Fruit fly (Drosophila melanogaster): Measurements from ENCODE around the gene CG31300.

Gene CG31300

dm6 chr3R:25258628-25259240, 24.7 kb upstream of the CG31300 start, which contains the start of gene CG11857 (continued):
- TF ChIP-seq CG5180 (GFP tag; optimal IDR thresholded peaks at IDR 0.05), result no peak
- peak; percentile 98 for TF ChIP-seq CG8765 (GFP tag; IDR thresholded peaks at IDR 0.05)
- peak; percentile 100 for TF ChIP-seq CG16813 (GFP tag; IDR thresholded peaks at IDR 0.05; ENCODE audit: partially characterized antibody)
- TF ChIP-seq eve (GFP tag; optimal IDR thresholded peaks at IDR 0.05), result peak in 1 of 2 experiments; percentile 54
- TF ChIP-seq pan (optimal IDR thresholded peaks at IDR 0.05), result no peak
- TF ChIP-seq pan (GFP tag; optimal IDR thresholded peaks at IDR 0.05 in 1 of 2, IDR thresholded peaks at IDR 0.05 in 1 of 2), result peak in 1 of 2 experiments; percentile 99
- peak; percentile 99 for TF ChIP-seq CG10959 (GFP tag; IDR thresholded peaks at IDR 0.05)
- peak; percentile 99 for TF ChIP-seq zfh2 (GFP tag; optimal IDR thresholded peaks at IDR 0.05)
- peak; percentile 89 for TF ChIP-seq Adf1 (GFP tag; IDR thresholded peaks at IDR 0.05)
- TF ChIP-seq Eip74EF (GFP tag; optimal IDR thresholded peaks at IDR 0.05), result peak in 1 of 2 experiments; percentile 85
- TF ChIP-seq run (tag; optimal IDR thresholded peaks at IDR 0.05), result peak; percentile 80
- TF ChIP-seq hkb (optimal IDR thresholded peaks at IDR 0.05), result no peak
- peak; percentile 98 for TF ChIP-seq hkb (GFP tag; IDR thresholded peaks at IDR 0.05)
- TF ChIP-seq klu (GFP tag; IDR thresholded peaks at IDR 0.05), result peak; percentile 99
- peak; percentile 98 for TF ChIP-seq CG7839 (tag; optimal IDR thresholded peaks at IDR 0.05)
- TF ChIP-seq sr (GFP tag; IDR thresholded peaks at IDR 0.05), result peak; percentile 87; the same call in 2 of the 3 replicates
- TF ChIP-seq ci (GFP tag; IDR thresholded peaks at IDR 0.05), result peak; percentile 99
- TF ChIP-seq sim (GFP tag; IDR thresholded peaks at IDR 0.05), result peak; percentile 95
- TF ChIP-seq CG6254 (GFP tag; optimal IDR thresholded peaks at IDR 0.05), result peak; percentile 74
- peak; percentile 21 for TF ChIP-seq Kr (GFP tag; optimal IDR thresholded peaks at IDR 0.05)
- peak; percentile 100 for TF ChIP-seq CG13287 (GFP tag; IDR thresholded peaks at IDR 0.05; ENCODE audit: partially characterized antibody)
- peak; percentile 97 for TF ChIP-seq PHDP (tag; optimal IDR thresholded peaks at IDR 0.05)
- peak; percentile 89 for TF ChIP-seq exex (tag; optimal IDR thresholded peaks at IDR 0.05)
- TF ChIP-seq HmgZ (tag; optimal IDR thresholded peaks at IDR 0.05), result peak; percentile 99
- peak; percentile 97 to 98 for TF ChIP-seq chif (GFP tag; optimal IDR thresholded peaks at IDR 0.05)
- TF ChIP-seq ham (GFP tag; IDR thresholded peaks at IDR 0.05), result peak; percentile 96
- peak; percentile 98 for TF ChIP-seq CG7786 (GFP tag; optimal IDR thresholded peaks at IDR 0.05)
- TF ChIP-seq CG17385 (GFP tag; optimal IDR thresholded peaks at IDR 0.05), result peak; percentile 94
- no peak for TF ChIP-seq Hr78 (GFP tag; optimal IDR thresholded peaks at IDR 0.05)
- peak; percentile 96 for TF ChIP-seq CG3065 (GFP tag; optimal IDR thresholded peaks at IDR 0.05)
- peak; percentile 97 for TF ChIP-seq CG15269 (tag; optimal IDR thresholded peaks at IDR 0.05)
- TF ChIP-seq CG11247 (GFP tag; IDR thresholded peaks at IDR 0.05), result peak; percentile 99
- peak; percentile 97 for TF ChIP-seq CG10462 (GFP tag; optimal IDR thresholded peaks at IDR 0.05)
- peak; percentile 99 for TF ChIP-seq wor (GFP tag; IDR thresholded peaks at IDR 0.05)
- peak; percentile 94 for TF ChIP-seq Spps (tag; optimal IDR thresholded peaks at IDR 0.05)
- TF ChIP-seq stwl (tag; optimal IDR thresholded peaks at IDR 0.05), result peak; percentile 91
- TF ChIP-seq CG18599 (GFP tag; optimal IDR thresholded peaks at IDR 0.05), result peak; percentile 97
- peak; percentile 96 for TF ChIP-seq Nf-YA (GFP tag; IDR thresholded peaks at IDR 0.05)
- peak; percentile 98 for TF ChIP-seq ara (GFP tag; IDR thresholded peaks at IDR 0.05)
- peak; percentile 95 for TF ChIP-seq Blimp-1 (GFP tag; optimal IDR thresholded peaks at IDR 0.05)
- peak; percentile 89 for TF ChIP-seq pzg (GFP tag; optimal IDR thresholded peaks at IDR 0.05)
- TF ChIP-seq CG6854 (GFP tag; optimal IDR thresholded peaks at IDR 0.05), result peak; percentile 88
- TF ChIP-seq unpg (GFP tag; optimal IDR thresholded peaks at IDR 0.05), result peak; percentile 98
- TF ChIP-seq Nf-YC (tag; optimal IDR thresholded peaks at IDR 0.05), result peak; percentile 87
- peak; percentile 100 for TF ChIP-seq CG14860 (GFP tag; IDR thresholded peaks at IDR 0.05; ENCODE audit: partially characterized antibody)
- peak; percentile 30 for TF ChIP-seq CG15479 (GFP tag; optimal IDR thresholded peaks at IDR 0.05)
- TF ChIP-seq YL-1 (GFP tag; optimal IDR thresholded peaks at IDR 0.05), result peak; percentile 97
- peak; percentile 91 for TF ChIP-seq CG4328 (GFP tag; optimal IDR thresholded peaks at IDR 0.05)
- TF ChIP-seq Ada2b (GFP tag; IDR thresholded peaks at IDR 0.05), result peak; percentile 98
